Worm (Caenorhabditis elegans): ENCODE data around the gene myrf-2.

DNA sequence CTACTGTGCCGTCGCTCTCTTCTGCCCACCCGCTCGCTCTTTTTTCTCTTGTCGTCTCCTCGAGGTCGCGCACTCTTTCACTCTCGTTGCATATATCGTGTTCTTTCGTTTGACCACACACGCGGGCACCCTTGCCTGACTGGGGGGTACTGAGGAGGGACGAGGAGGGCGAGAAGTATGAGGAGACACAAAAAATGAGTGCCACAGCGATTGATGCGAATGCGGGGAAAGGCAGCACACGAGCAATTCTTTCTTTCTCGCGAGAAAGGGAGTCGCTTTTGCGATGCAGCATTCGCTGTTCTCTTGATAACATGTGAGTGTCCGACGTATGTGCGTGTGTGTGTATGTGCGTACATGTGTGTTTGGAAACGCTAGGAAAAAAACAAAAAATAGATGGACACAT is 5.7 kb downstream of the myrf-2 start:
- TF ChIP-seq mes-4 (tag; optimal IDR thresholded peaks at IDR 0.05) (no peak), aptf-2 (GFP tag; conservative IDR thresholded peaks at IDR 0.05) (no peak), B0035.1 (tag; optimal IDR thresholded peaks at IDR 0.05) (no peak), ceh-79 (tag; optimal IDR thresholded peaks at IDR 0.05) (no peak), nfya-1 (tag; optimal IDR thresholded peaks at IDR 0.05; ENCODE audit: borderline replicate concordance, insufficient read depth) (no peak), cebp-1 (GFP tag; IDR thresholded peaks at IDR 0.05) (0 out of 2 replicates have a peak, but pooled peaks have one; percentile 20), cebp-1 (tag; optimal IDR thresholded peaks at IDR 0.05) (peak; percentile 75), hlh-12 (tag; optimal IDR thresholded peaks at IDR 0.05) (no peak), unc-62 (GFP tag; optimal IDR thresholded peaks at IDR 0.05) (no peak), rpc-1 (optimal IDR thresholded peaks at IDR 0.05) (no peak), rpc-1 (tag; optimal IDR thresholded peaks at IDR 0.05) (no peak), F10E7.11 (tag; optimal IDR thresholded peaks at IDR 0.05) (no peak), nfya-2 (GFP tag; IDR thresholded peaks at IDR 0.05) (no peak)

Data from whole organism, young adult.